Worm (Caenorhabditis elegans) whole organism, L4 larva: ENCODE data around the gene C50B8.4.

ENCODE experiments used
- F26F4.8 ChIP-seq: fragments of 200-800 bp; sonication (Bioruptor generic); conservative IDR thresholded peaks from 2 replicates; pipeline ENCODE4 v1.3.6; 2022; ENCODE audit warnings: missing genetic modification characterization, missing compliant biosample characterization
- F44E2.7 ChIP-seq: fragments of 200-800 bp; sonication (Bioruptor generic); IDR thresholded peaks from 2 replicates; pipeline ENCODE4 v2.1.2; 2022; ENCODE audit warnings: missing genetic modification characterization, missing compliant biosample characterization
- R02D3.7 ChIP-seq: fragments of 150-350 bp; sonication (generic microtip); optimal IDR thresholded peaks from 3 replicates; lab custom pipeline; 2014; ENCODE audit warnings: missing biosample characterization, missing genetic modification characterization
- T20F7.1 ChIP-seq: fragments of 200-800 bp; sonication (Bioruptor generic); optimal IDR thresholded peaks from 2 replicates; lab custom pipeline; 2018; ENCODE audit warnings: mild to moderate bottlenecking, missing genetic modification characterization, missing compliant biosample characterization
- T26A8.4 ChIP-seq: fragments of 200-800 bp; sonication (Bioruptor generic); IDR thresholded peaks from 2 replicates; pipeline ENCODE4 v1.3.6; 2022; ENCODE audit warnings: missing genetic modification characterization, missing compliant biosample characterization
- Y105C5A.15 ChIP-seq: fragments of 200-800 bp; sonication (Bioruptor generic); IDR thresholded peaks from 2 replicates; pipeline ENCODE4 v1.3.6; 2022; ENCODE audit warnings: missing genetic modification characterization, missing compliant biosample characterization
- Y48G9A.11 ChIP-seq: fragments of 200-800 bp; sonication (Bioruptor generic); IDR thresholded peaks from 2 replicates; pipeline ENCODE4 v1.3.6; 2022; ENCODE audit warnings: missing genetic modification reagents, missing genetic modification characterization, missing compliant biosample characterization
- Y5F2A.4 ChIP-seq: fragments of 200-800 bp; sonication (Bioruptor generic); optimal IDR thresholded peaks from 2 replicates; lab custom pipeline; 2018; ENCODE audit warnings: mild to moderate bottlenecking, missing genetic modification characterization, missing compliant biosample characterization
- ZK546.5 ChIP-seq, 2 experiments: sonication (generic microtip); optimal IDR thresholded peaks; 2 replicates each; lab custom pipeline; 2017; ENCODE audit warnings: missing biosample characterization in 2 of 2, missing genetic modification characterization in 2 of 2
- attf-4 ChIP-seq: sonication (generic microtip); optimal IDR thresholded peaks from 3 replicates; lab custom pipeline; 2017; ENCODE audit warnings: missing biosample characterization, missing genetic modification characterization
- ceh-44 ChIP-seq: fragments of 200-800 bp; sonication (Bioruptor generic); IDR thresholded peaks from 2 replicates; pipeline ENCODE4 v1.3.6; 2022; ENCODE audit warnings: missing genetic modification reagents, missing genetic modification characterization, missing compliant biosample characterization
- ces-1 ChIP-seq: fragments of 150-350 bp; sonication (generic microtip); optimal IDR thresholded peaks from 4 replicates; lab custom pipeline; 2014; ENCODE audit warnings: missing biosample characterization, missing genetic modification reagents, missing genetic modification characterization
- cey-2 ChIP-seq: sonication (generic microtip); optimal IDR thresholded peaks from 3 replicates; lab custom pipeline; 2017; ENCODE audit warnings: missing genetic modification characterization, mild to moderate bottlenecking, missing compliant biosample characterization, antibody characterized with exemption, borderline replicate concordance; ENCODE audit not compliant: insufficient read depth
- daf-16 ChIP-seq, 3 experiments: sonication (generic microtip); optimal IDR thresholded peaks; 2 replicates each; lab custom pipeline; 2016 to 2017; ENCODE audit warnings: missing genetic modification characterization in 3 of 3, missing genetic modification reagents in 3 of 3, mild to moderate bottlenecking in 2 of 3, missing compliant biosample characterization in 2 of 3, missing biosample characterization in 1 of 3, moderate library complexity in 1 of 3
- daf-8 ChIP-seq: fragments of 200-800 bp; sonication (Bioruptor generic); IDR thresholded peaks from 2 replicates; pipeline ENCODE4 v1.3.6; 2022; ENCODE audit warnings: missing genetic modification characterization, missing compliant biosample characterization
- dmd-6 ChIP-seq: fragments of 200-800 bp; sonication (Bioruptor generic); IDR thresholded peaks from 2 replicates; pipeline ENCODE4 v1.3.6; 2022; ENCODE audit warnings: missing genetic modification reagents, missing genetic modification characterization, missing compliant biosample characterization
- dve-1 ChIP-seq: sonication (generic microtip); optimal IDR thresholded peaks from 2 replicates; lab custom pipeline; 2017; ENCODE audit warnings: antibody characterized with exemption, mild to moderate bottlenecking, missing genetic modification characterization, missing compliant biosample characterization; ENCODE audit not compliant: insufficient read depth
- egl-27 ChIP-seq: sonication (generic microtip); optimal IDR thresholded peaks from 3 replicates; lab custom pipeline; 2017; ENCODE audit warnings: missing biosample characterization, missing genetic modification reagents, missing genetic modification characterization
- egl-43 ChIP-seq: fragments of 200-800 bp; sonication (Bioruptor generic); IDR thresholded peaks from 2 replicates; pipeline ENCODE4 v1.3.6; 2022; ENCODE audit warnings: missing genetic modification reagents, missing genetic modification characterization, missing compliant biosample characterization
- hlh-11 ChIP-seq: fragments of 200-800 bp; sonication (Bioruptor generic); optimal IDR thresholded peaks from 2 replicates; lab custom pipeline; 2018; ENCODE audit warnings: mild to moderate bottlenecking, missing genetic modification characterization, missing compliant biosample characterization
- hmg-1.1 ChIP-seq: fragments of 200-800 bp; sonication (Bioruptor generic); IDR thresholded peaks from 2 replicates; pipeline ENCODE4 v1.3.6; 2022; ENCODE audit warnings: missing genetic modification reagents, missing genetic modification characterization, missing compliant biosample characterization
- jun-1 ChIP-seq: fragments of 150-350 bp; optimal IDR thresholded peaks from 2 replicates; lab custom pipeline; 2014; ENCODE audit warnings: missing biosample characterization, missing genetic modification reagents, missing genetic modification characterization
- lin-1 ChIP-seq: fragments of 200-800 bp; sonication (Bioruptor generic); IDR thresholded peaks from 2 replicates; pipeline ENCODE4 v1.3.6; 2022; ENCODE audit warnings: missing genetic modification reagents, missing genetic modification characterization, missing compliant biosample characterization
- lin-29 ChIP-seq: fragments of 200-800 bp; sonication (Bioruptor generic); IDR thresholded peaks from 2 replicates; pipeline ENCODE4 v1.3.6; 2022; ENCODE audit warnings: missing genetic modification reagents, missing genetic modification characterization, missing compliant biosample characterization
- lin-38 ChIP-seq: fragments of 200-800 bp; sonication (Bioruptor generic); IDR thresholded peaks from 2 replicates; pipeline ENCODE4 v1.3.6; 2022; ENCODE audit warnings: missing genetic modification reagents, missing genetic modification characterization, missing compliant biosample characterization
- lin-39 ChIP-seq: fragments of 150-350 bp; optimal IDR thresholded peaks from 2 replicates; lab custom pipeline; 2014; ENCODE audit warnings: missing biosample characterization, missing genetic modification reagents, missing genetic modification characterization
- lsy-2 ChIP-seq, 2 experiments: fragments of 150-350 bp in 1 of 2; sonication (generic microtip) in 1 of 2; optimal IDR thresholded peaks; 2 replicates each; lab custom pipeline; 2014 to 2017; ENCODE audit warnings: missing biosample characterization in 2 of 2, missing genetic modification characterization in 2 of 2
- mdl-1 ChIP-seq, 2 experiments: fragments of 150-350 bp in 1 of 2; sonication (generic microtip) in 1 of 2; optimal IDR thresholded peaks; 2 replicates each; lab custom pipeline; 2014 to 2017; ENCODE audit warnings: missing biosample characterization in 2 of 2, missing genetic modification characterization in 2 of 2
- mxl-3 ChIP-seq: fragments of 200-800 bp; sonication (Bioruptor generic); optimal IDR thresholded peaks from 2 replicates; lab custom pipeline; 2018; ENCODE audit warnings: mild to moderate bottlenecking, missing genetic modification characterization, missing compliant biosample characterization
- nhr-102 ChIP-seq: sonication (generic microtip); optimal IDR thresholded peaks from 2 replicates; lab custom pipeline; 2016; ENCODE audit warnings: mild to moderate bottlenecking, missing genetic modification characterization, moderate library complexity, missing compliant biosample characterization
- nhr-11 ChIP-seq: fragments of 150-350 bp; optimal IDR thresholded peaks from 2 replicates; lab custom pipeline; 2014; ENCODE audit warnings: missing biosample characterization, missing genetic modification characterization
- nhr-237 ChIP-seq: sonication (generic microtip); optimal IDR thresholded peaks from 2 replicates; lab custom pipeline; 2017; ENCODE audit warnings: missing biosample characterization, missing genetic modification characterization
- nhr-42 ChIP-seq: fragments of 200-800 bp; sonication (Bioruptor generic); IDR thresholded peaks from 2 replicates; pipeline ENCODE4 v1.3.6; 2022; ENCODE audit warnings: missing genetic modification characterization, missing compliant biosample characterization
- nhr-48 ChIP-seq: sonication (generic microtip); optimal IDR thresholded peaks from 2 replicates; lab custom pipeline; 2016; ENCODE audit warnings: mild to moderate bottlenecking, missing genetic modification characterization, missing compliant biosample characterization
- nhr-76 ChIP-seq: fragments of 150-350 bp; optimal IDR thresholded peaks from 2 replicates; lab custom pipeline; 2014; ENCODE audit warnings: missing biosample characterization, missing genetic modification characterization
- php-3 ChIP-seq: fragments of 200-800 bp; sonication (Bioruptor generic); IDR thresholded peaks from 2 replicates; pipeline ENCODE4 v1.3.6; 2022; ENCODE audit warnings: missing genetic modification reagents, missing genetic modification characterization, missing compliant biosample characterization
- sdz-12 ChIP-seq: fragments of 200-800 bp; sonication (Bioruptor generic); optimal IDR thresholded peaks from 2 replicates; lab custom pipeline; 2018; ENCODE audit warnings: mild to moderate bottlenecking, missing genetic modification characterization, missing compliant biosample characterization
- set-16 ChIP-seq: fragments of 200-800 bp; sonication (Bioruptor generic); IDR thresholded peaks from 2 replicates; pipeline ENCODE4 v1.3.6; 2022; ENCODE audit warnings: missing genetic modification reagents, missing genetic modification characterization, missing compliant biosample characterization
- skn-1 ChIP-seq: fragments of 150-350 bp; optimal IDR thresholded peaks from 2 replicates; lab custom pipeline; 2014; ENCODE audit warnings: missing biosample characterization, missing genetic modification characterization
- snpc-4 ChIP-seq: fragments of 150-350 bp; optimal IDR thresholded peaks from 2 replicates; lab custom pipeline; 2014; ENCODE audit warnings: missing biosample characterization, missing genetic modification characterization
- spr-3 ChIP-seq: fragments of 200-800 bp; sonication (Bioruptor generic); optimal IDR thresholded peaks from 2 replicates; lab custom pipeline; 2018; ENCODE audit warnings: mild to moderate bottlenecking, missing genetic modification characterization, missing compliant biosample characterization
- tag-97 ChIP-seq: fragments of 200-800 bp; sonication (Bioruptor generic); IDR thresholded peaks from 2 replicates; pipeline ENCODE4 v1.3.6; 2022; ENCODE audit warnings: missing genetic modification characterization, missing compliant biosample characterization
- unc-130 ChIP-seq: sonication (generic microtip); optimal IDR thresholded peaks from 2 replicates; lab custom pipeline; 2016; ENCODE audit warnings: missing genetic modification reagents, missing genetic modification characterization, missing compliant biosample characterization
- unc-39 ChIP-seq: sonication (generic microtip); optimal IDR thresholded peaks from 2 replicates; lab custom pipeline; 2017; ENCODE audit warnings: missing biosample characterization, missing genetic modification characterization
- vab-7 ChIP-seq: fragments of 200-800 bp; sonication (Bioruptor generic); IDR thresholded peaks from 2 replicates; pipeline ENCODE4 v1.3.6; 2022; ENCODE audit warnings: missing genetic modification reagents, missing genetic modification characterization, missing compliant biosample characterization
- zip-11 ChIP-seq: fragments of 200-800 bp; sonication (Bioruptor generic); IDR thresholded peaks from 2 replicates; pipeline ENCODE4 v1.3.6; 2022; ENCODE audit warnings: missing genetic modification characterization, missing compliant biosample characterization

Gene C50B8.4

DNA sequence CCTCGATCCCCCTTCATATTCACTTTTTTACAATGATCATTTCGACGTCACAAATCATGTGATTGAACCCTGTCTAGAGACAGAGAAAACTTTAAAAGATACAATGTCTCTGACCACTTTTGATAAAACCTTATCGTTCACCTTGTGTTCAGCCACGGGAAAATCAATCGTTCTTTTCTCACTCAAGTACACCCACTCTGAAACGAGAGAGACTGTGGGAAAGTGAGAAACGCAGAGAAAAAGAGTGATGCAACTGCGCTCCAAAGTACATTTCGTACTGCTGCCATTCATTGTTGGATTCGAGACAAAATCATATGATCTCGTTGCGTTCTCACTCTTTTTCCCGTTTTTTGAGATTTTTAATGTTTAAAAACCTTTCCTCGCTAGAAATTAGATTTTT is 6.6 kb upstream of the C50B8.4 start (continued):
- TF ChIP-seq daf-16 (GFP tag; optimal IDR thresholded peaks at IDR 0.05; lab: Kevin White, UChicago) (peak in 1 of 2 experiments; percentile 33), daf-16 (tag; optimal IDR thresholded peaks at IDR 0.05; lab: Kevin White, UChicago) (peak; percentile 69), lsy-2 (tag; optimal IDR thresholded peaks at IDR 0.05; lab: Kevin White, UChicago) (peak; percentile 45 to 91), ces-1 (no peak), set-16 (GFP tag; lab: Robert Waterston, UW) (no peak), lin-39 (tag; lab: Kevin White, UChicago) (no peak), tag-97 (GFP tag; lab: Robert Waterston, UW) (no peak), Y5F2A.4 (GFP tag; lab: Kevin White, UChicago) (no peak), snpc-4 (tag; lab: Kevin White, UChicago) (no peak), F26F4.8 (GFP tag; lab: Robert Waterston, UW) (no peak), F44E2.7 (GFP tag; lab: Robert Waterston, UW) (no peak), hmg-1.1 (GFP tag; lab: Robert Waterston, UW) (peak; percentile 77), hlh-11 (tag; lab: Kevin White, UChicago) (peak; percentile 97), mdl-1 (tag; optimal IDR thresholded peaks at IDR 0.05; lab: Kevin White, UChicago) (peak in 1 of 2 experiments; percentile 72), cey-2 (tag; lab: Kevin White, UChicago) (peak; percentile 17), daf-8 (GFP tag; lab: Robert Waterston, UW) (no peak), sdz-12 (GFP tag; lab: Kevin White, UChicago) (no peak), lin-1 (GFP tag; lab: Robert Waterston, UW) (peak; percentile 54; the same call in 1 of the 2 replicates), egl-27 (tag; lab: Kevin White, UChicago) (no peak), attf-4 (tag; lab: Kevin White, UChicago) (no peak), php-3 (GFP tag; lab: Robert Waterston, UW) (peak; percentile 69), mxl-3 (peak; percentile 75), nhr-48 (tag; lab: Kevin White, UChicago) (peak; percentile 93), nhr-102 (tag; lab: Kevin White, UChicago) (peak; percentile 83), ceh-44 (GFP tag; lab: Robert Waterston, UW) (0 out of 2 replicates have a peak, but pooled peaks have one; percentile 28), ZK546.5 (tag; optimal IDR thresholded peaks at IDR 0.05; lab: Kevin White, UChicago) (no peak), egl-43 (GFP tag; lab: Robert Waterston, UW) (no peak), skn-1 (no peak), nhr-237 (tag; lab: Kevin White, UChicago) (no peak), lin-29 (no peak), T20F7.1 (GFP tag; lab: Kevin White, UChicago) (peak; percentile 83), zip-11 (GFP tag; lab: Robert Waterston, UW) (no peak), vab-7 (GFP tag; lab: Robert Waterston, UW) (no peak)

- TF ChIP-seq nhr-76 (tag; lab: Kevin White, UChicago) (no peak), unc-39 (no peak), Y48G9A.11 (0 out of 2 replicates have a peak, but pooled peaks have one; percentile 58), ceh-44 (GFP tag; lab: Robert Waterston, UW) (no peak), lin-29 (no peak)
These were observed 6.0 kb upstream of the C50B8.4 start, which contains the start of gene slrp-1 for ce11 chrV:13565781-13566180. Gene slrp-1, plus strand, starts transcription at chrV:13565863.

- TF ChIP-seq tag-97 (GFP tag; lab: Robert Waterston, UW) = no peak
- peak; percentile 69 for TF ChIP-seq lin-38
- no peak for TF ChIP-seq R02D3.7
- TF ChIP-seq jun-1 (tag; lab: Kevin White, UChicago) = no peak
- peak; percentile 36 for TF ChIP-seq dve-1 (tag; lab: Kevin White, UChicago)
- no peak for TF ChIP-seq nhr-237 (tag; lab: Kevin White, UChicago)
- no peak for TF ChIP-seq daf-8 (GFP tag; lab: Robert Waterston, UW)
- peak; percentile 74; the same call in 1 of the 2 replicates for TF ChIP-seq T26A8.4 (GFP tag; lab: Robert Waterston, UW)
- TF ChIP-seq php-3 (GFP tag; lab: Robert Waterston, UW) = 0 out of 2 replicates have a peak, but pooled peaks have one; percentile 32
- TF ChIP-seq ces-1 = no peak
- no peak for TF ChIP-seq lin-29
- TF ChIP-seq ZK546.5 (tag; optimal IDR thresholded peaks at IDR 0.05; lab: Kevin White, UChicago) = no peak
- TF ChIP-seq ceh-44 (GFP tag; lab: Robert Waterston, UW) = no peak
- TF ChIP-seq nhr-11 (tag; lab: Kevin White, UChicago) = no peak
- no peak for TF ChIP-seq snpc-4 (tag; lab: Kevin White, UChicago)
- peak; percentile 7 for TF ChIP-seq spr-3 (GFP tag; lab: Kevin White, UChicago)
- TF ChIP-seq nhr-42 (GFP tag; lab: Robert Waterston, UW) = peak; percentile 23; the same call in 1 of the 2 replicates
- TF ChIP-seq dmd-6 (GFP tag; lab: Robert Waterston, UW) = 0 out of 2 replicates have a peak, but pooled peaks have one; percentile 42
- no peak for TF ChIP-seq Y105C5A.15 (GFP tag; lab: Robert Waterston, UW)
- TF ChIP-seq unc-130 (GFP tag; lab: Kevin White, UChicago) = no peak
- TF ChIP-seq T20F7.1 (GFP tag; lab: Kevin White, UChicago) = peak; percentile 40
These were observed 4.8 kb upstream of the C50B8.4 start for ce11 chrV:13566967-13567366.
